Fruit fly (Drosophila melanogaster): Measurements from ENCODE around the gene Dysb.

Gene Dysb

DNA sequence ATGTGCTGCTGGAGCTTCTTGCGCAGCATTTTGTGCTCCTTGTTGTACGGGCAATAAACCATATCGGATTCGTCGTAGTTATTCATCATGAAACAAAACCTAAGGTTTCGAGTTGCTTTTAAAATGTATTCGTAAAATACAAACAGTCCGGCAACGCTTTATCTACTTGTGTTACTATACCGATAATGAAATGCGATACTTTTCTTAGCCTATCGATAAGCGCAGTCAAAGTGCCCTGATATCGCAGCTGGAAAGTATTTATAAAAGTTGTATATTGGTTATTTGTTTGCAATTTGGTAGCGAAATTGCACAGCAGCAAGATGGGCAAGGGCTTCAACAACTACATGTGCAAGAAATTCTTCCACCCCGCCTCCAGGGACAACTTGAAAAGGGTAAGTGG, 33.8 kb downstream of the Dysb start, which contains the start of the genes arx and CG6843 (continued):
- TF ChIP-seq BEAF-32 (GFP tag; optimal IDR thresholded peaks at IDR 0.05) (peak; percentile 93), slp2 (GFP tag; optimal IDR thresholded peaks at IDR 0.05) (no peak), CG8388 (GFP tag; optimal IDR thresholded peaks at IDR 0.05) (no peak), Dll (GFP tag; IDR thresholded peaks at IDR 0.05; ENCODE audit: partially characterized antibody) (peak; percentile 92), CHES-1-like (GFP tag; optimal IDR thresholded peaks at IDR 0.05) (peak; percentile 40), hkb (optimal IDR thresholded peaks at IDR 0.05) (no peak), hkb (GFP tag; IDR thresholded peaks at IDR 0.05) (no peak), hbn (GFP tag; IDR thresholded peaks at IDR 0.05; ENCODE audit: partially characterized antibody) (peak; percentile 90), B-H2 (GFP tag; optimal IDR thresholded peaks at IDR 0.05) (peak; percentile 56), Sin3A (optimal IDR thresholded peaks at IDR 0.05) (peak; percentile 58), fd3F (GFP tag; optimal IDR thresholded peaks at IDR 0.05) (no peak), Bdp1 (GFP tag; optimal IDR thresholded peaks at IDR 0.05) (no peak), caup (GFP tag; optimal IDR thresholded peaks at IDR 0.05; ENCODE audit: severe bottlenecking) (no peak), MESR4 (GFP tag; optimal IDR thresholded peaks at IDR 0.05) (peak; percentile 83)

DNA sequence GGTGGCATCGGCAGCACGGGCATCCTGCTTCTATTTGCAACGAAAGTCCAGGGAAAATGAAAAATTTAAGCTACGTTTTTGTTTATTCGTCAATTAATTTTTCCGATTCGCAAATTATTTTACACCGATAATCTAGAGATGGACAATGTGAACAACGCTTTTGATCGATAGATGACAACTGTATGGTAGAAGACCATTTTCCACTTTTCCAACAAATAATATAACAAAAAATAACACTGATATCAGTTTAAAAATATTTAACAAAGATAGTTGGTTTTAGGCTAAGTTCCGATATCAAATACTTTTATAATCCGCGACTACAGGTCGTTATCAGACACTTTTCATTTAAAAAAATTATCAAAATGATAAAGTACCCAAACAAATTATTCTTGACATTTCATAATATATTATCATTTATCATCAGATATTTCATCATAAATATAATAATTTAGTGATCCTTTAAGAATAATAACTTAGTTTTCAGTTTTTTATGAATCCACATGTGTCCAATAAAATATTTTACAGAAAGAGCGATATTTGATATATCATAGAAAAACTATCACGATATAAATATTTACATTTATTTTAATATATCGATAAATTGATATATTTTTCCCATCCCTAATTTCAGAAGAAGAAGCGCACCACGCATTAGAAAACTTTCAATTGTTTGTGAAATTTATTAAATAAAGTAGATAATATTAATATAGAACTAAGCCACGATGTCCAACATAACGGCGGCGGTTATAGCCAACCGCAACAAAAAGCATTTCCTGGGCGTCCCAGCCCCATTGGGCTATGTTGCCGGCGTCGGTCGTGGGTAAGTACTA, 37.4 kb downstream of the Dysb start, which contains the start of the genes CSN1b and Prp6:
Gene CSN1b (minus strand): TSS at position 159 of the 830 bp plus-strand sequence.
Gene Prp6 (plus strand): TSS at position 601 of the 830 bp plus-strand sequence.
- TF ChIP-seq CG11723 (GFP tag; optimal IDR thresholded peaks at IDR 0.05) (no peak), CG4617 (GFP tag; optimal IDR thresholded peaks at IDR 0.05; ENCODE audit: borderline replicate concordance) (peak; percentile 16), nerfin-1 (tag; optimal IDR thresholded peaks at IDR 0.05) (no peak), vnd (GFP tag; IDR thresholded peaks at IDR 0.05; ENCODE audit: partially characterized antibody) (peak; percentile 51; the same call in 1 of the 3 replicates), slbo (GFP tag; IDR thresholded peaks at IDR 0.05) (peak; percentile 20; the same call in 1 of the 2 replicates), cwo (GFP tag; optimal IDR thresholded peaks at IDR 0.05) (no peak), nmo (GFP tag; optimal IDR thresholded peaks at IDR 0.05) (peak; percentile 44), CG12659 (GFP tag; optimal IDR thresholded peaks at IDR 0.05) (peak; percentile 52), CG7963 (GFP tag; IDR thresholded peaks at IDR 0.05; ENCODE audit: partially characterized antibody) (peak; percentile 41; the same call in 1 of the 3 replicates), bab2 (GFP tag; optimal IDR thresholded peaks at IDR 0.05) (no peak), hbn (GFP tag; IDR thresholded peaks at IDR 0.05; ENCODE audit: partially characterized antibody) (peak; percentile 31), stc (GFP tag; IDR thresholded peaks at IDR 0.05) (no peak), CG7928 (GFP tag; optimal IDR thresholded peaks at IDR 0.05) (no peak), bbx (GFP tag; IDR thresholded peaks at IDR 0.05; ENCODE audit: partially characterized antibody) (peak; percentile 51), Hr78 (GFP tag; optimal IDR thresholded peaks at IDR 0.05) (no peak), NFAT (GFP tag; IDR thresholded peaks at IDR 0.05) (no peak), pb (GFP tag; optimal IDR thresholded peaks at IDR 0.05) (no peak), CG1233 (GFP tag; optimal IDR thresholded peaks at IDR 0.05) (no peak), Xbp1 (GFP tag; optimal IDR thresholded peaks at IDR 0.05) (peak; percentile 21), Kr (GFP tag; optimal IDR thresholded peaks at IDR 0.05) (no peak), sna (GFP tag; IDR thresholded peaks at IDR 0.05; ENCODE audit: partially characterized antibody) (peak; percentile 28; the same call in 1 of the 2 replicates), tx (GFP tag; optimal IDR thresholded peaks at IDR 0.05) (no peak), CG2116 (GFP tag; optimal IDR thresholded peaks at IDR 0.05) (peak; percentile 52), Rfx (GFP tag; IDR thresholded peaks at IDR 0.05) (peak; percentile 38; the same call in 1 of the 2 replicates), Neu2 (GFP tag; optimal IDR thresholded peaks at IDR 0.05; ENCODE audit: borderline replicate concordance) (no peak), CG9932 (GFP tag; IDR thresholded peaks at IDR 0.05) (peak; percentile 56), CG2678 (tag; optimal IDR thresholded peaks at IDR 0.05) (no peak), zen2 (GFP tag; IDR thresholded peaks at IDR 0.05; ENCODE audit: partially characterized antibody) (peak; percentile 67), CG33557 (GFP tag; optimal IDR thresholded peaks at IDR 0.05) (no peak), Atf6 (GFP tag; IDR thresholded peaks at IDR 0.05) (no peak), mam (GFP tag; optimal IDR thresholded peaks at IDR 0.05) (peak; percentile 12), CkIIα-i1 (GFP tag; IDR thresholded peaks at IDR 0.05) (no peak), NC2β (GFP tag; optimal IDR thresholded peaks at IDR 0.05) (no peak), MESR4 (GFP tag; optimal IDR thresholded peaks at IDR 0.05) (peak; percentile 58)
